Worm (Caenorhabditis elegans) whole organism, L4 larva: ENCODE measurements around the gene fbxc-53.

Experiments
- D1046.2 ChIP-seq: fragments of 200-800 bp; sonication (Bioruptor generic); IDR thresholded peaks from 2 replicates; pipeline ENCODE4 v1.3.6; 2022; ENCODE audit warnings: missing genetic modification characterization, missing compliant biosample characterization
- F44E2.7 ChIP-seq: fragments of 200-800 bp; sonication (Bioruptor generic); IDR thresholded peaks from 2 replicates; pipeline ENCODE4 v2.1.2; 2022; ENCODE audit warnings: missing genetic modification characterization, missing compliant biosample characterization
- F49E8.2 ChIP-seq: sonication (generic microtip); optimal IDR thresholded peaks from 2 replicates; lab custom pipeline; 2016; ENCODE audit warnings: missing compliant biosample characterization, mild to moderate bottlenecking, missing genetic modification characterization, borderline replicate concordance
- T26A8.4 ChIP-seq: fragments of 200-800 bp; sonication (Bioruptor generic); IDR thresholded peaks from 2 replicates; pipeline ENCODE4 v1.3.6; 2022; ENCODE audit warnings: missing genetic modification characterization, missing compliant biosample characterization
- Y75B8A.6 ChIP-seq: fragments of 200-800 bp; sonication (Bioruptor generic); IDR thresholded peaks from 2 replicates; pipeline ENCODE4 v1.3.6; 2022; ENCODE audit warnings: missing genetic modification reagents, missing genetic modification characterization, missing compliant biosample characterization
- ZK337.2 ChIP-seq: fragments of 200-800 bp; sonication (Bioruptor generic); IDR thresholded peaks from 2 replicates; pipeline ENCODE4 v1.3.6; 2022; ENCODE audit warnings: missing genetic modification reagents, missing genetic modification characterization, missing compliant biosample characterization
- aha-1 ChIP-seq: fragments of 150-350 bp; peaks from one replicate; lab custom pipeline; 2014; ENCODE audit warnings: missing biosample characterization, missing genetic modification characterization
- attf-4 ChIP-seq: sonication (generic microtip); optimal IDR thresholded peaks from 3 replicates; lab custom pipeline; 2017; ENCODE audit warnings: missing biosample characterization, missing genetic modification characterization
- ceh-28 ChIP-seq: fragments of 150-350 bp; optimal IDR thresholded peaks from 2 replicates; lab custom pipeline; 2014; ENCODE audit warnings: missing biosample characterization, missing genetic modification reagents, missing genetic modification characterization
- ceh-32 ChIP-seq: sonication (generic microtip); optimal IDR thresholded peaks from 2 replicates; lab custom pipeline; 2016; ENCODE audit warnings: mild to moderate bottlenecking, missing genetic modification characterization, missing compliant biosample characterization; ENCODE audit not compliant: poor library complexity
- ceh-44 ChIP-seq: fragments of 200-800 bp; sonication (Bioruptor generic); IDR thresholded peaks from 2 replicates; pipeline ENCODE4 v1.3.6; 2022; ENCODE audit warnings: missing genetic modification reagents, missing genetic modification characterization, missing compliant biosample characterization
- ceh-82 ChIP-seq: sonication (generic microtip); optimal IDR thresholded peaks from 2 replicates; lab custom pipeline; 2017; ENCODE audit warnings: missing biosample characterization, missing genetic modification characterization
- ctbp-1 ChIP-seq: fragments of 200-800 bp; sonication (Bioruptor generic); IDR thresholded peaks from 2 replicates; pipeline ENCODE4 v1.3.6; 2022; ENCODE audit warnings: missing genetic modification reagents, missing genetic modification characterization, missing compliant biosample characterization
- daf-16 ChIP-seq, 3 experiments: sonication (generic microtip); optimal IDR thresholded peaks; 2 replicates each; lab custom pipeline; 2016 to 2017; ENCODE audit warnings: missing genetic modification characterization in 3 of 3, missing genetic modification reagents in 3 of 3, mild to moderate bottlenecking in 2 of 3, missing compliant biosample characterization in 2 of 3, missing biosample characterization in 1 of 3, moderate library complexity in 1 of 3
- dmd-8 ChIP-seq: fragments of 200-800 bp; sonication (Bioruptor generic); IDR thresholded peaks from 2 replicates; pipeline ENCODE4 v1.3.6; 2022; ENCODE audit warnings: missing genetic modification characterization, missing compliant biosample characterization
- dpl-1 ChIP-seq: fragments of 150-350 bp; optimal IDR thresholded peaks from 2 replicates; lab custom pipeline; 2014; ENCODE audit warnings: missing biosample characterization, missing genetic modification reagents, missing genetic modification characterization
- egl-43 ChIP-seq: fragments of 200-800 bp; sonication (Bioruptor generic); IDR thresholded peaks from 2 replicates; pipeline ENCODE4 v1.3.6; 2022; ENCODE audit warnings: missing genetic modification reagents, missing genetic modification characterization, missing compliant biosample characterization
- fos-1 ChIP-seq: fragments of 150-350 bp; optimal IDR thresholded peaks from 2 replicates; lab custom pipeline; 2014; ENCODE audit warnings: missing biosample characterization, missing genetic modification characterization
- gei-8 ChIP-seq: fragments of 200-800 bp; sonication (Bioruptor generic); optimal IDR thresholded peaks from 2 replicates; lab custom pipeline; 2018; ENCODE audit warnings: mild to moderate bottlenecking, missing genetic modification characterization, missing compliant biosample characterization
- jun-1 ChIP-seq: fragments of 150-350 bp; optimal IDR thresholded peaks from 2 replicates; lab custom pipeline; 2014; ENCODE audit warnings: missing biosample characterization, missing genetic modification reagents, missing genetic modification characterization
- lin-1 ChIP-seq: fragments of 200-800 bp; sonication (Bioruptor generic); IDR thresholded peaks from 2 replicates; pipeline ENCODE4 v1.3.6; 2022; ENCODE audit warnings: missing genetic modification reagents, missing genetic modification characterization, missing compliant biosample characterization
- lin-38 ChIP-seq: fragments of 200-800 bp; sonication (Bioruptor generic); IDR thresholded peaks from 2 replicates; pipeline ENCODE4 v1.3.6; 2022; ENCODE audit warnings: missing genetic modification reagents, missing genetic modification characterization, missing compliant biosample characterization
- lin-39 ChIP-seq: fragments of 150-350 bp; optimal IDR thresholded peaks from 2 replicates; lab custom pipeline; 2014; ENCODE audit warnings: missing biosample characterization, missing genetic modification reagents, missing genetic modification characterization
- lir-3 ChIP-seq: sonication (generic microtip); optimal IDR thresholded peaks from 2 replicates; lab custom pipeline; 2016; ENCODE audit warnings: mild to moderate bottlenecking, missing genetic modification characterization, missing compliant biosample characterization
- madf-5 ChIP-seq, 2 experiments: fragments of 200-800 bp; sonication (Bioruptor generic); IDR thresholded peaks; 2 replicates each; pipeline ENCODE4 v1.3.6; 2022; ENCODE audit warnings: missing compliant biosample characterization in 2 of 2, missing genetic modification characterization in 2 of 2
- mep-1 ChIP-seq: fragments of 150-350 bp; sonication (generic microtip); optimal IDR thresholded peaks from 3 replicates; lab custom pipeline; 2014; ENCODE audit warnings: missing biosample characterization, missing genetic modification characterization
- mes-2 ChIP-seq: sonication (generic microtip); optimal IDR thresholded peaks from 2 replicates; lab custom pipeline; 2016; ENCODE audit warnings: missing genotype, mild to moderate bottlenecking, missing genetic modification characterization, missing compliant biosample characterization; ENCODE audit not compliant: poor library complexity, severe bottlenecking
- mxl-2 ChIP-seq: fragments of 200-800 bp; sonication (Bioruptor generic); conservative IDR thresholded peaks from 2 replicates; pipeline ENCODE4 v1.3.6; 2022; ENCODE audit warnings: missing genetic modification reagents, missing genetic modification characterization, missing compliant biosample characterization
- nhr-102 ChIP-seq: sonication (generic microtip); optimal IDR thresholded peaks from 2 replicates; lab custom pipeline; 2016; ENCODE audit warnings: mild to moderate bottlenecking, missing genetic modification characterization, moderate library complexity, missing compliant biosample characterization
- nhr-111 ChIP-seq: fragments of 200-800 bp; sonication (Bioruptor generic); optimal IDR thresholded peaks from 2 replicates; lab custom pipeline; 2018; ENCODE audit warnings: mild to moderate bottlenecking, missing genetic modification characterization, missing compliant biosample characterization
- nhr-237 ChIP-seq: sonication (generic microtip); optimal IDR thresholded peaks from 2 replicates; lab custom pipeline; 2017; ENCODE audit warnings: missing biosample characterization, missing genetic modification characterization
- nhr-42 ChIP-seq: fragments of 200-800 bp; sonication (Bioruptor generic); IDR thresholded peaks from 2 replicates; pipeline ENCODE4 v1.3.6; 2022; ENCODE audit warnings: missing genetic modification characterization, missing compliant biosample characterization
- nhr-48 ChIP-seq: sonication (generic microtip); optimal IDR thresholded peaks from 2 replicates; lab custom pipeline; 2016; ENCODE audit warnings: mild to moderate bottlenecking, missing genetic modification characterization, missing compliant biosample characterization
- nhr-76 ChIP-seq: fragments of 150-350 bp; optimal IDR thresholded peaks from 2 replicates; lab custom pipeline; 2014; ENCODE audit warnings: missing biosample characterization, missing genetic modification characterization
- saeg-2 ChIP-seq: fragments of 200-800 bp; sonication (Bioruptor generic); IDR thresholded peaks from 2 replicates; pipeline ENCODE4 v1.3.6; 2022; ENCODE audit warnings: missing genetic modification reagents, missing genetic modification characterization, missing compliant biosample characterization
- sdz-12 ChIP-seq: fragments of 200-800 bp; sonication (Bioruptor generic); optimal IDR thresholded peaks from 2 replicates; lab custom pipeline; 2018; ENCODE audit warnings: mild to moderate bottlenecking, missing genetic modification characterization, missing compliant biosample characterization
- snpc-1.2 ChIP-seq: fragments of 200-800 bp; sonication (Bioruptor generic); IDR thresholded peaks from 2 replicates; pipeline ENCODE4 v1.3.6; 2022; ENCODE audit warnings: missing genetic modification reagents, missing genetic modification characterization, missing compliant biosample characterization
- tag-97 ChIP-seq: fragments of 200-800 bp; sonication (Bioruptor generic); IDR thresholded peaks from 2 replicates; pipeline ENCODE4 v1.3.6; 2022; ENCODE audit warnings: missing genetic modification characterization, missing compliant biosample characterization
- tra-1 ChIP-seq: fragments of 200-800 bp; sonication (Bioruptor generic); IDR thresholded peaks from 2 replicates; pipeline ENCODE4 v1.3.6; 2022; ENCODE audit warnings: missing genetic modification reagents, missing genetic modification characterization, missing compliant biosample characterization
- zag-1 ChIP-seq: fragments of 150-350 bp; optimal IDR thresholded peaks from 2 replicates; lab custom pipeline; 2014; ENCODE audit warnings: missing biosample characterization, missing genetic modification characterization
- zfp-3 ChIP-seq: fragments of 200-800 bp; sonication (Bioruptor generic); conservative IDR thresholded peaks from 2 replicates; pipeline ENCODE4 v1.3.6; 2022; ENCODE audit warnings: missing genetic modification reagents, missing genetic modification characterization, missing compliant biosample characterization

The fbxc-53 gene

ce11 chrII:3664470-3664869 is 46.6 kb upstream of the fbxc-53 start, which contains the start of gene F19B10.3:
Gene F19B10.3 (plus strand): TSS chrII:3664770.
- no peak for TF ChIP-seq attf-4 (tag; lab: Kevin White, UChicago)
- no peak for TF ChIP-seq nhr-48 (tag; lab: Kevin White, UChicago)
- TF ChIP-seq lin-39 = no peak

DNA sequence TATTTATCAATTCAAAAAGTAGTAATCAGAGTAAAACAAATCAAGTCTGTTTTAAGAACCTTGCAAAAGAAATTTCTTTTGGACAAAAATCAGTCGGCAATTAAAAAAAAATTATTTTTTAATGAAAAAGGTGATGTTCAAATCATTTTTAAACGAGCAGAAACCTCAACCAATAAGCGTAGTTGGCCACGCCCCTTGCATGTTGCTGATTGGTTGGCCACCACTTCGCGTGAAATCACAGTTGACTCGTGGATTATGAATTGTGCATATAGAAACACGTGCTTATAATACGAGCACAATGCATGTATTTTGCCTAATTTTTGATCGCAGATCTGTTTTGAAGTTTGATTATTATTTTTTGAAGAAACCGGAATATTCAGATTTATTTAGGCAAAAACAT is 45.9 kb upstream of the fbxc-53 start:
- TF ChIP-seq daf-16 (GFP tag; optimal IDR thresholded peaks at IDR 0.05; lab: Kevin White, UChicago) (no peak), daf-16 (tag; optimal IDR thresholded peaks at IDR 0.05; lab: Kevin White, UChicago) (no peak), zag-1 (tag; lab: Kevin White, UChicago) (no peak), ctbp-1 (GFP tag; lab: Robert Waterston, UW) (no peak), dmd-8 (GFP tag; lab: Robert Waterston, UW) (no peak), dpl-1 (GFP tag; lab: Kevin White, UChicago) (no peak), F44E2.7 (no peak), mxl-2 (no peak), nhr-42 (no peak), snpc-1.2 (no peak), lin-38 (no peak), ceh-82 (no peak), ceh-28 (tag; lab: Kevin White, UChicago) (no peak), D1046.2 (GFP tag; lab: Robert Waterston, UW) (no peak), fos-1 (no peak), sdz-12 (GFP tag; lab: Kevin White, UChicago) (no peak), mes-2 (no peak), T26A8.4 (GFP tag; lab: Robert Waterston, UW) (no peak), tra-1 (GFP tag; lab: Robert Waterston, UW) (no peak), zfp-3 (GFP tag; lab: Robert Waterston, UW) (no peak), jun-1 (tag; lab: Kevin White, UChicago) (no peak)

- no peak for TF ChIP-seq nhr-76 (tag; lab: Kevin White, UChicago)
- TF ChIP-seq madf-5 (GFP tag; IDR thresholded peaks at IDR 0.05; lab: Robert Waterston, UW) = 0 out of 4 replicates have a peak, but pooled peaks of 1 of the 2 experiments have one; percentile 7
- no peak for TF ChIP-seq nhr-42
Observed at ce11 chrII:3669315-3669714, 41.8 kb upstream of the fbxc-53 start, which contains the start of gene srx-97. Gene srx-97 (minus strand): TSS chrII:3669415.

DNA sequence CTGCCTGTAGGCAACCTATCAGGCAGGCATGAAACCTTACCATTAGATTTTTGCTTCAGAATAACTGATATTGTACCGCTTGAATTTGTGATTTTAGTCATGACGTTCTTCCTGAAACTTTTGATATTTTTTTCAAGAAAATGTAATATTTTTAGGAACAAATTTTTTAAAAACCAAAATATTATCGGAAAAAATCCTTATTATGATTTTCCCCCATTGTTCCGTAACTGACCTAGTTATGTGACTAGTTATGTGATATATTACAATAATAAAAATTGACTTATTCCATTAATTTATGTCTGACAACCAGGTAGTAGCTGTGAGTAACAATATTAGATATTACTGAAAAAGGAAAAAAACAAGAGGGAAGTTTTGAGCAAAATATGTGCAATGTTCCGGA is 40.1 kb upstream of the fbxc-53 start, which contains the start of gene srx-98:
Gene srx-98, minus strand, starts transcription at position 101 of the 400 bp plus-strand sequence.
- TF ChIP-seq saeg-2 = no peak
- TF ChIP-seq gei-8 = no peak
- no peak for TF ChIP-seq tag-97 (GFP tag; lab: Robert Waterston, UW)
- no peak for TF ChIP-seq ceh-32
- TF ChIP-seq egl-43 (GFP tag; lab: Robert Waterston, UW) = no peak
- TF ChIP-seq ZK337.2 (GFP tag; lab: Robert Waterston, UW) = no peak
- no peak for TF ChIP-seq mes-2
- no peak for TF ChIP-seq nhr-102 (tag; lab: Kevin White, UChicago)
- no peak for TF ChIP-seq aha-1
- no peak for TF ChIP-seq nhr-111
- no peak for TF ChIP-seq sdz-12 (GFP tag; lab: Kevin White, UChicago)
- no peak for TF ChIP-seq ceh-44 (GFP tag; lab: Robert Waterston, UW)
- TF ChIP-seq attf-4 (tag; lab: Kevin White, UChicago) = no peak
- TF ChIP-seq lir-3 = no peak
- no peak for TF ChIP-seq Y75B8A.6 (GFP tag; lab: Robert Waterston, UW)
- TF ChIP-seq mep-1 (tag; lab: Kevin White, UChicago) = no peak
- no peak for TF ChIP-seq nhr-237 (tag; lab: Kevin White, UChicago)
- no peak for TF ChIP-seq lin-1 (GFP tag; lab: Robert Waterston, UW)
- TF ChIP-seq mxl-2 = no peak
- TF ChIP-seq F49E8.2 (tag; lab: Kevin White, UChicago) = no peak
